Worm (Caenorhabditis elegans) whole organism, mixed stage, embryonic: ENCODE data around the gene R04B3.3.

Experiments used
- M03D4.4 ChIP-seq: sonication (generic microtip); optimal IDR thresholded peaks from 2 replicates; lab custom pipeline; 2017; ENCODE audit warnings: mild to moderate bottlenecking, missing genetic modification characterization, missing compliant biosample characterization
- bed-3 ChIP-seq: fragments of 200-800 bp; sonication (Bioruptor generic); optimal IDR thresholded peaks from 3 replicates; lab custom pipeline; 2018; ENCODE audit warnings: mild to moderate bottlenecking, missing genetic modification characterization, moderate library complexity, missing compliant biosample characterization
- blmp-1 ChIP-seq: fragments of 150-350 bp; optimal IDR thresholded peaks from 2 replicates; lab custom pipeline; 2014; ENCODE audit warnings: missing biosample characterization, missing genetic modification characterization
- ceh-39 ChIP-seq: fragments of 150-350 bp; optimal IDR thresholded peaks from 2 replicates; lab custom pipeline; 2014; ENCODE audit warnings: missing biosample characterization, missing genetic modification characterization
- ceh-43 ChIP-seq: fragments of 200-800 bp; sonication (Bioruptor generic); optimal IDR thresholded peaks from 2 replicates; lab custom pipeline; 2018; ENCODE audit warnings: mild to moderate bottlenecking, missing genetic modification characterization, moderate library complexity, missing compliant biosample characterization
- ceh-83 ChIP-seq: fragments of 200-800 bp; sonication (Bioruptor generic); optimal IDR thresholded peaks from 2 replicates; lab custom pipeline; 2018; ENCODE audit warnings: mild to moderate bottlenecking, missing genetic modification characterization, missing compliant biosample characterization
- ces-1 ChIP-seq: fragments of 150-350 bp; optimal IDR thresholded peaks from 2 replicates; lab custom pipeline; 2014; ENCODE audit warnings: missing biosample characterization, missing genetic modification reagents, missing genetic modification characterization
- cnd-1 ChIP-seq: fragments of 200-800 bp; sonication (Bioruptor generic); optimal IDR thresholded peaks from 2 replicates; lab custom pipeline; 2018; ENCODE audit warnings: mild to moderate bottlenecking, missing genetic modification characterization, missing compliant biosample characterization
- drap-1 ChIP-seq: fragments of 200-800 bp; sonication (Bioruptor generic); optimal IDR thresholded peaks from 3 replicates; lab custom pipeline; 2018; ENCODE audit warnings: mild to moderate bottlenecking, missing genetic modification characterization, missing compliant biosample characterization
- elt-1 ChIP-seq: sonication (generic microtip); optimal IDR thresholded peaks from 2 replicates; lab custom pipeline; 2017; ENCODE audit warnings: missing genetic modification characterization, mild to moderate bottlenecking, missing compliant biosample characterization, antibody characterized with exemption, moderate library complexity, borderline replicate concordance; ENCODE audit not compliant: insufficient read depth
- elt-3 ChIP-seq: fragments of 150-350 bp; optimal IDR thresholded peaks from 2 replicates; lab custom pipeline; 2014; ENCODE audit warnings: missing biosample characterization, missing genetic modification characterization
- flh-1 ChIP-seq: fragments of 200-800 bp; sonication (Bioruptor generic); optimal IDR thresholded peaks from 2 replicates; lab custom pipeline; 2018; ENCODE audit warnings: mild to moderate bottlenecking, missing genetic modification characterization, moderate library complexity, missing compliant biosample characterization
- ham-2 ChIP-seq: fragments of 200-800 bp; sonication (Bioruptor generic); optimal IDR thresholded peaks from 2 replicates; lab custom pipeline; 2018; ENCODE audit warnings: mild to moderate bottlenecking, missing genetic modification characterization, missing compliant biosample characterization
- hlh-1 ChIP-seq: fragments of 150-350 bp; optimal IDR thresholded peaks from 2 replicates; lab custom pipeline; 2014; ENCODE audit warnings: missing biosample characterization, missing genetic modification reagents, missing genetic modification characterization
- lin-13 ChIP-seq: fragments of 150-350 bp; optimal IDR thresholded peaks from 2 replicates; lab custom pipeline; 2014; ENCODE audit warnings: missing biosample characterization, missing genetic modification characterization
- lin-32 ChIP-seq: fragments of 200-800 bp; sonication (Bioruptor generic); optimal IDR thresholded peaks from 2 replicates; lab custom pipeline; 2018; ENCODE audit warnings: mild to moderate bottlenecking, missing genetic modification characterization, missing compliant biosample characterization
- lsy-2 ChIP-seq: fragments of 150-350 bp; optimal IDR thresholded peaks from 2 replicates; lab custom pipeline; 2014; ENCODE audit warnings: missing biosample characterization, missing genetic modification characterization
- mab-5 ChIP-seq: fragments of 150-350 bp; optimal IDR thresholded peaks from 2 replicates; lab custom pipeline; 2014; ENCODE audit warnings: missing biosample characterization, missing genetic modification characterization
- mep-1 ChIP-seq: fragments of 150-350 bp; optimal IDR thresholded peaks from 2 replicates; lab custom pipeline; 2017; ENCODE audit warnings: missing biosample characterization, missing genetic modification reagents, missing genetic modification characterization, inconsistent platforms
- mls-2 ChIP-seq: sonication (generic microtip); optimal IDR thresholded peaks from 2 replicates; lab custom pipeline; 2016; ENCODE audit warnings: mild to moderate bottlenecking, missing genetic modification characterization, moderate library complexity, missing compliant biosample characterization
- nhr-12 ChIP-seq: fragments of 150-350 bp; optimal IDR thresholded peaks from 2 replicates; lab custom pipeline; 2014; ENCODE audit warnings: missing biosample characterization, missing genetic modification characterization
- nhr-2 ChIP-seq: fragments of 150-350 bp; optimal IDR thresholded peaks from 2 replicates; lab custom pipeline; 2014; ENCODE audit warnings: missing biosample characterization, missing genetic modification characterization
- nhr-237 ChIP-seq: fragments of 150-350 bp; optimal IDR thresholded peaks from 2 replicates; lab custom pipeline; 2014; ENCODE audit warnings: missing biosample characterization, missing genetic modification characterization
- nhr-28 ChIP-seq: fragments of 150-350 bp; optimal IDR thresholded peaks from 2 replicates; lab custom pipeline; 2014; ENCODE audit warnings: missing biosample characterization, missing genetic modification characterization
- nhr-76 ChIP-seq: sonication (generic microtip); optimal IDR thresholded peaks from 2 replicates; lab custom pipeline; 2017; ENCODE audit warnings: missing biosample characterization, missing genetic modification characterization
- pha-4 ChIP-seq: fragments of 150-350 bp; optimal IDR thresholded peaks from 2 replicates; lab custom pipeline; 2018; ENCODE audit warnings: missing biosample characterization, missing genetic modification reagents, missing genetic modification characterization
- snpc-4 ChIP-seq: fragments of 150-350 bp; optimal IDR thresholded peaks from 2 replicates; lab custom pipeline; 2014; ENCODE audit warnings: missing biosample characterization, missing genetic modification characterization
- tbx-8 ChIP-seq: fragments of 200-800 bp; sonication (Bioruptor generic); optimal IDR thresholded peaks from 2 replicates; lab custom pipeline; 2018; ENCODE audit warnings: mild to moderate bottlenecking, missing genetic modification characterization, moderate library complexity, missing compliant biosample characterization
- unc-120 ChIP-seq: sonication (generic microtip); optimal IDR thresholded peaks from 2 replicates; lab custom pipeline; 2017; ENCODE audit warnings: missing genetic modification characterization, missing compliant biosample characterization; ENCODE audit not compliant: poor library complexity, severe bottlenecking
- unc-39 ChIP-seq: fragments of 150-350 bp; optimal IDR thresholded peaks from 2 replicates; lab custom pipeline; 2014; ENCODE audit warnings: missing biosample characterization, missing genetic modification characterization
- unc-62 ChIP-seq: fragments of 150-350 bp; optimal IDR thresholded peaks from 2 replicates; lab custom pipeline; 2014; ENCODE audit warnings: missing biosample characterization, missing genetic modification reagents, missing genetic modification characterization
- zip-8 ChIP-seq: fragments of 150-350 bp; optimal IDR thresholded peaks from 2 replicates; lab custom pipeline; 2014; ENCODE audit warnings: missing biosample characterization, missing genetic modification characterization
- ztf-11 ChIP-seq: fragments of 150-350 bp; optimal IDR thresholded peaks from 2 replicates; lab custom pipeline; 2014; ENCODE audit warnings: missing biosample characterization, missing genetic modification characterization

Gene R04B3.3

ce11 chrX:2446185-2446584, 29.6 kb downstream of the R04B3.3 start:
- TF ChIP-seq M03D4.4 (tag; lab: Kevin White, UChicago) = no peak
- TF ChIP-seq pha-4 = no peak
- no peak for TF ChIP-seq nhr-12 (tag; lab: Kevin White, UChicago)
- no peak for TF ChIP-seq flh-1 (GFP tag; lab: Kevin White, UChicago)
- TF ChIP-seq lsy-2 (tag; lab: Kevin White, UChicago) = no peak
- no peak for TF ChIP-seq zip-8
- TF ChIP-seq, all 35 proteins: peak for 0

DNA sequence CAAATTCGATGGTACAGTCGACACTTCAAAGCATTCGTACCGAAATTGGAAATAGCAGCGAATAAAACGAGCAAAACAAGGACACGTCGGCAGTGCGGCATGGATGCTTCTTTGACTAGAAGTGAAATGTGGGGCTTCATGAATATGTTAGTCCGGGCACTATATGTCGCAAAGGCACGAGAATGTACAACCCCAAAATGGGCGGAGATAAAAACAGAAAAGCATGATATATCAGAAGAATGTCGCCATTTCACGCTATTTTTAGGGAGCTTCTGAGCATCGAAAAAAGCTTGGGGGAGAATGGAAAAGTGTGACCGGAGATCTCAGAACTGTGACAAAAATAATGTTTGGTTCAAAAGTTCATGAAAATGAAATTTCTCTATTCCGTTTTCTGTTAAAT, 32.5 kb downstream of the R04B3.3 start, which contains the start of gene T07D1.3:
Gene T07D1.3, minus strand, starts transcription at position 101 of the 400 bp plus-strand sequence.
- TF ChIP-seq drap-1 (GFP tag; lab: Kevin White, UChicago) (no peak), lsy-2 (tag; lab: Kevin White, UChicago) (no peak), ham-2 (GFP tag; lab: Kevin White, UChicago) (no peak), ces-1 (GFP tag; lab: Kevin White, UChicago) (no peak), snpc-4 (tag; lab: Kevin White, UChicago) (no peak), lin-13 (tag; lab: Kevin White, UChicago) (no peak), flh-1 (GFP tag; lab: Kevin White, UChicago) (no peak), pha-4 (no peak)

DNA sequence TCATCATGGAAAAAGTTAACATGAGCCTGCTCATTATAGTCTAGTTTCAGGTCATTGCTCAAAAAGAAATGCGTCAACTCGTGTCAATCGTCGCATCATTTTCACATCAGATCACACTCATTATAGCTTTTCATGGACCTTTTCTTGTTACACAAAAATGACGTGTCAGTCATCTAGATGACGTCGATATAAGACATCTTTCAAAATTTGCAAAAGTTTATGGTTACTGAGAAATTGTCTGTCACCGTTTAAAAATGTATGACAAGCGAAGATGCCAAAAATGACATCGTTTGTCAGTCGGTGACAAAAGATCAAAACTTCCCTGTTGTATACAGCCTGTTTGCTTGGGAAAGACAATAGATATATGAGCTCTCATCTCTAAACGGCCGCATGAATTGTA, 34.6 kb downstream of the R04B3.3 start:
- no peak for TF ChIP-seq ztf-11 (tag; lab: Kevin White, UChicago)
- no peak for TF ChIP-seq tbx-8 (GFP tag; lab: Kevin White, UChicago)
- TF ChIP-seq ceh-39 (tag; lab: Kevin White, UChicago) = no peak
- TF ChIP-seq, all 35 proteins: peak for 0

- TF ChIP-seq elt-1 = no peak
- TF ChIP-seq ztf-11 (tag; lab: Kevin White, UChicago) = no peak
- TF ChIP-seq tbx-8 (GFP tag; lab: Kevin White, UChicago) = no peak
- TF ChIP-seq ham-2 (GFP tag; lab: Kevin White, UChicago) = no peak
- TF ChIP-seq unc-62 (GFP tag; lab: Kevin White, UChicago) = no peak
- no peak for TF ChIP-seq M03D4.4 (tag; lab: Kevin White, UChicago)
- no peak for TF ChIP-seq mls-2 (tag; lab: Kevin White, UChicago)
- TF ChIP-seq hlh-1 (tag; lab: Kevin White, UChicago) = no peak
These were observed 36.0 kb downstream of the R04B3.3 start for ce11 chrX:2439728-2440127.

DNA sequence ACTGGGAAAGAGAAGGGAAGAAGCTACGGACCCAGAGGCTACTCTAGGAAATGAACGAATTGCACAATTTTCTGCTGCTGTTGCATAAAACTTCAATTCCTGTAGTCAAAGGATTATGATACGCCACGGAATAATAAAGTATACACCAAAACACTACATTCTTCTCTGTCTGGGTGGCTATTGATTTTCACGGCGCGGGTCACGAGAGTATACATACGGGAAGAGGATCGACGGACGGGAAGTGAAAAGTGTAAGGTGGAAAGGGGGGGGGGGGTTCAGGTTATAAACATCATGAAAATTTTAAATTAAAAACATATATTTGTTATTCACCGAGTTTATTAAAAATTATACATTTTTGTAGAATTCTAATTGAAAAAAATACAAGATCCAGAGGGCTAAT, 36.5 kb downstream of the R04B3.3 start:
- TF ChIP-seq mep-1 (tag; lab: Kevin White, UChicago) (no peak), elt-3 (tag; lab: Kevin White, UChicago) (no peak), blmp-1 (no peak), nhr-76 (tag; lab: Kevin White, UChicago) (no peak), ztf-11 (tag; lab: Kevin White, UChicago) (no peak), nhr-28 (tag; lab: Kevin White, UChicago) (no peak), drap-1 (GFP tag; lab: Kevin White, UChicago) (no peak), unc-120 (tag; lab: Kevin White, UChicago) (no peak), lin-32 (GFP tag; lab: Kevin White, UChicago) (no peak), ham-2 (GFP tag; lab: Kevin White, UChicago) (no peak), nhr-2 (tag; lab: Kevin White, UChicago) (no peak)
- TF ChIP-seq, all 35 proteins: peak for 0

DNA sequence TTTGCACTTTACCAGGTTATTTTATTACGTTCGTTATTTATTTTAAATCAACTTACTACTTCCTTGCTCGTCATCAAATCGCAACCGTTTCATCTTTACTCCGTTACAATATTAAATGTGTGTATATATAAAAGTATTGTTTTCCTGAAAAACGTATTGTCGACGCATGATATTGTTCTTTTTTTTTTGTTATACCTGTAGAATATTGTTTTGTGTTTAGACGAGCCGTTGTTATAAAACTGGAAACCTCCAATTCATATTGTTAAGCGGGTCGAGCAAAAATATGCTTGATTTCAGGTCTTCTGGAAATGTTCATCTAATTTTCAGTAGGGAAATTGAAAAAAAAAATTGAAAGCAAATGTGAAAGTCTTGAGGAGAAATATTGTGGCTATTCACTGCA, 36.9 kb downstream of the R04B3.3 start, which contains the start of gene gid-2:
Gene gid-2, minus strand, starts transcription at position 101 of the 400 bp plus-strand sequence.
- TF ChIP-seq bed-3 = no peak
- TF ChIP-seq ceh-39 (tag; lab: Kevin White, UChicago) = no peak
- TF ChIP-seq nhr-237 = no peak
- TF ChIP-seq mab-5 (tag; lab: Kevin White, UChicago) = no peak
- TF ChIP-seq nhr-2 (tag; lab: Kevin White, UChicago) = no peak
- no peak for TF ChIP-seq pha-4
- no peak for TF ChIP-seq M03D4.4 (tag; lab: Kevin White, UChicago)
- TF ChIP-seq cnd-1 (tag; lab: Kevin White, UChicago) = no peak
- TF ChIP-seq drap-1 (GFP tag; lab: Kevin White, UChicago) = no peak
- TF ChIP-seq unc-62 (GFP tag; lab: Kevin White, UChicago) = no peak
- TF ChIP-seq unc-39 = no peak
- no peak for TF ChIP-seq ceh-43 (GFP tag; lab: Kevin White, UChicago)
- no peak for TF ChIP-seq lsy-2 (tag; lab: Kevin White, UChicago)
- TF ChIP-seq nhr-12 (tag; lab: Kevin White, UChicago) = no peak
- no peak for TF ChIP-seq ceh-83 (GFP tag; lab: Kevin White, UChicago)
- no peak for TF ChIP-seq mls-2 (tag; lab: Kevin White, UChicago)
